Worm (Caenorhabditis elegans): Measurements from ENCODE around the gene E02H4.8.

Gene E02H4.8

ce11 chrX:14287888-14288287 lies 24.5 kb upstream of the E02H4.8 start:
- no peak for TF ChIP-seq T22C8.4 (GFP tag; IDR thresholded peaks at IDR 0.05)

ce11 chrX:14281526-14281925 lies 18.2 kb upstream of the E02H4.8 start, which contains the start of gene E02H4.2:
TSS of gene E02H4.2 (minus strand) at chrX:14281626.
- TF ChIP-seq cog-1 (tag; optimal IDR thresholded peaks at IDR 0.05): no peak
- no peak for TF ChIP-seq flt-1 (GFP tag; IDR thresholded peaks at IDR 0.05)
- TF ChIP-seq tab-1 (GFP tag; IDR thresholded peaks at IDR 0.05): no peak
- no peak for TF ChIP-seq klf-2 (GFP tag; conservative IDR thresholded peaks at IDR 0.05)
- TF ChIP-seq ztf-29 (GFP tag; IDR thresholded peaks at IDR 0.05): no peak
- TF ChIP-seq T22C8.4 (GFP tag; IDR thresholded peaks at IDR 0.05): no peak
- no peak for TF ChIP-seq ref-1 (GFP tag; conservative IDR thresholded peaks at IDR 0.05)
- no peak for TF ChIP-seq ztf-23 (GFP tag; IDR thresholded peaks at IDR 0.05)
- no peak for TF ChIP-seq med-1 (GFP tag; optimal IDR thresholded peaks at IDR 0.05; ENCODE audit: insufficient read depth)

ce11 chrX:14267781-14268180 lies 4.4 kb upstream of the E02H4.8 start, which contains the start of gene del-1:
TSS of gene del-1 (plus strand) at chrX:14268081.
- TF ChIP-seq med-1 (GFP tag; optimal IDR thresholded peaks at IDR 0.05; ENCODE audit: insufficient read depth) (no peak), ztf-29 (GFP tag; IDR thresholded peaks at IDR 0.05) (no peak), klf-2 (GFP tag; conservative IDR thresholded peaks at IDR 0.05) (no peak), cog-1 (tag; optimal IDR thresholded peaks at IDR 0.05) (no peak), tab-1 (GFP tag; IDR thresholded peaks at IDR 0.05) (no peak), flt-1 (GFP tag; IDR thresholded peaks at IDR 0.05) (no peak), T22C8.4 (GFP tag; IDR thresholded peaks at IDR 0.05) (no peak), ref-1 (GFP tag; conservative IDR thresholded peaks at IDR 0.05) (no peak), ztf-23 (GFP tag; IDR thresholded peaks at IDR 0.05) (no peak)

ce11 chrX:14267170-14267569 lies 3.8 kb upstream of the E02H4.8 start:
- TF ChIP-seq ztf-29 (GFP tag; IDR thresholded peaks at IDR 0.05) (no peak), ref-1 (GFP tag; conservative IDR thresholded peaks at IDR 0.05) (no peak), med-1 (GFP tag; optimal IDR thresholded peaks at IDR 0.05; ENCODE audit: insufficient read depth) (no peak), tab-1 (GFP tag; IDR thresholded peaks at IDR 0.05) (no peak), cog-1 (tag; optimal IDR thresholded peaks at IDR 0.05) (no peak), klf-2 (GFP tag; conservative IDR thresholded peaks at IDR 0.05) (no peak), T22C8.4 (GFP tag; IDR thresholded peaks at IDR 0.05) (no peak), flt-1 (GFP tag; IDR thresholded peaks at IDR 0.05) (no peak), ztf-23 (GFP tag; IDR thresholded peaks at IDR 0.05) (no peak)

- no peak for TF ChIP-seq klf-2 (GFP tag; conservative IDR thresholded peaks at IDR 0.05)
- TF ChIP-seq ref-1 (GFP tag; conservative IDR thresholded peaks at IDR 0.05): no peak
- no peak for TF ChIP-seq med-1 (GFP tag; optimal IDR thresholded peaks at IDR 0.05; ENCODE audit: insufficient read depth)
- TF ChIP-seq T22C8.4 (GFP tag; IDR thresholded peaks at IDR 0.05): no peak
- TF ChIP-seq cog-1 (tag; optimal IDR thresholded peaks at IDR 0.05): no peak
- TF ChIP-seq tab-1 (GFP tag; IDR thresholded peaks at IDR 0.05): no peak
- TF ChIP-seq flt-1 (GFP tag; IDR thresholded peaks at IDR 0.05): no peak
- TF ChIP-seq ztf-29 (GFP tag; IDR thresholded peaks at IDR 0.05): no peak
- no peak for TF ChIP-seq ztf-23 (GFP tag; IDR thresholded peaks at IDR 0.05)
These were observed 5.7 kb downstream of the E02H4.8 start, which contains the start of gene E02H4.4 for ce11 chrX:14257661-14258060. TSS of gene E02H4.4 (plus strand) at chrX:14257961.

- TF ChIP-seq med-1 (GFP tag; optimal IDR thresholded peaks at IDR 0.05; ENCODE audit: insufficient read depth) (no peak), flt-1 (GFP tag; IDR thresholded peaks at IDR 0.05) (no peak), klf-2 (GFP tag; conservative IDR thresholded peaks at IDR 0.05) (no peak), ztf-29 (GFP tag; IDR thresholded peaks at IDR 0.05) (no peak), T22C8.4 (GFP tag; IDR thresholded peaks at IDR 0.05) (no peak), tab-1 (GFP tag; IDR thresholded peaks at IDR 0.05) (no peak)
These were observed 7.4 kb downstream of the E02H4.8 start, which contains the start of gene E02H4.7 for ce11 chrX:14255973-14256372. TSS of gene E02H4.7 (plus strand) at chrX:14256273.

ce11 chrX:14255031-14255430 lies 8.3 kb downstream of the E02H4.8 start, which contains the start of gene E02H4.5:
TSS of gene E02H4.5 (minus strand) at chrX:14255131.
- TF ChIP-seq ref-1 (GFP tag; conservative IDR thresholded peaks at IDR 0.05) (no peak), klf-2 (GFP tag; conservative IDR thresholded peaks at IDR 0.05) (no peak), ztf-29 (GFP tag; IDR thresholded peaks at IDR 0.05) (no peak), med-1 (GFP tag; optimal IDR thresholded peaks at IDR 0.05; ENCODE audit: insufficient read depth) (no peak)

- TF ChIP-seq ref-1 (GFP tag; conservative IDR thresholded peaks at IDR 0.05): no peak
- no peak for TF ChIP-seq flt-1 (GFP tag; IDR thresholded peaks at IDR 0.05)
- TF ChIP-seq med-1 (GFP tag; optimal IDR thresholded peaks at IDR 0.05; ENCODE audit: insufficient read depth): no peak
- no peak for TF ChIP-seq T22C8.4 (GFP tag; IDR thresholded peaks at IDR 0.05)
- TF ChIP-seq tab-1 (GFP tag; IDR thresholded peaks at IDR 0.05): no peak
- no peak for TF ChIP-seq ztf-23 (GFP tag; IDR thresholded peaks at IDR 0.05)
- no peak for TF ChIP-seq ztf-29 (GFP tag; IDR thresholded peaks at IDR 0.05)
- no peak for TF ChIP-seq cog-1 (tag; optimal IDR thresholded peaks at IDR 0.05)
- no peak for TF ChIP-seq klf-2 (GFP tag; conservative IDR thresholded peaks at IDR 0.05)
These were observed 11.3 kb downstream of the E02H4.8 start, which contains the start of gene E02H4.6 for ce11 chrX:14252042-14252441. TSS of gene E02H4.6 (minus strand) at chrX:14252142.

ce11 chrX:14247436-14248103 lies 15.8 kb downstream of the E02H4.8 start, which contains the start of gene K04C1.5:
TSS of gene K04C1.5 (plus strand) at chrX:14248053.
- TF ChIP-seq ref-1 (GFP tag; conservative IDR thresholded peaks at IDR 0.05) (no peak), flt-1 (GFP tag; IDR thresholded peaks at IDR 0.05) (no peak), med-1 (GFP tag; optimal IDR thresholded peaks at IDR 0.05; ENCODE audit: insufficient read depth) (no peak), cog-1 (tag; optimal IDR thresholded peaks at IDR 0.05) (no peak), ztf-29 (GFP tag; IDR thresholded peaks at IDR 0.05) (no peak), ztf-23 (GFP tag; IDR thresholded peaks at IDR 0.05) (no peak), klf-2 (GFP tag; conservative IDR thresholded peaks at IDR 0.05) (no peak), tab-1 (GFP tag; IDR thresholded peaks at IDR 0.05) (no peak), T22C8.4 (GFP tag; IDR thresholded peaks at IDR 0.05) (no peak)

- TF ChIP-seq flt-1 (GFP tag; IDR thresholded peaks at IDR 0.05): no peak
- TF ChIP-seq T22C8.4 (GFP tag; IDR thresholded peaks at IDR 0.05): no peak
- no peak for TF ChIP-seq ref-1 (GFP tag; conservative IDR thresholded peaks at IDR 0.05)
- TF ChIP-seq ztf-23 (GFP tag; IDR thresholded peaks at IDR 0.05): no peak
- TF ChIP-seq klf-2 (GFP tag; conservative IDR thresholded peaks at IDR 0.05): no peak
- TF ChIP-seq med-1 (GFP tag; optimal IDR thresholded peaks at IDR 0.05; ENCODE audit: insufficient read depth): no peak
- no peak for TF ChIP-seq ztf-29 (GFP tag; IDR thresholded peaks at IDR 0.05)
- no peak for TF ChIP-seq tab-1 (GFP tag; IDR thresholded peaks at IDR 0.05)
- TF ChIP-seq cog-1 (tag; optimal IDR thresholded peaks at IDR 0.05): no peak
These were observed 16.9 kb downstream of the E02H4.8 start, which contains the start of gene mlc-6 for ce11 chrX:14246518-14246917. TSS of gene mlc-6 (minus strand) at chrX:14246618.
